Fruit fly (Drosophila melanogaster): Measurements from ENCODE around the gene Ptpmeg.
A peak's percentile ranks its signal among the peaks of the same experiment; 100 is the strongest.

Gene Ptpmeg

dm6 chr3L:297240-297639 lies 30.7 kb upstream of the Ptpmeg start:
- TF ChIP-seq CG12605 (GFP tag; IDR thresholded peaks at IDR 0.05) (no peak), CG32121 (GFP tag; IDR thresholded peaks at IDR 0.05) (no peak), Pif1B (GFP tag; optimal IDR thresholded peaks at IDR 0.05) (no peak), Ets98B (GFP tag; IDR thresholded peaks at IDR 0.05) (no peak), CG9948 (tag; optimal IDR thresholded peaks at IDR 0.05) (no peak), Pif1A (GFP tag; optimal IDR thresholded peaks at IDR 0.05) (no peak), EcR (GFP tag; optimal IDR thresholded peaks at IDR 0.05) (no peak), CG13204 (GFP tag; optimal IDR thresholded peaks at IDR 0.05) (no peak), CG15710 (tag; optimal IDR thresholded peaks at IDR 0.05) (no peak), fd96Ca (GFP tag; IDR thresholded peaks at IDR 0.05) (no peak), CG4496 (GFP tag; IDR thresholded peaks at IDR 0.05) (no peak), CG14655 (GFP tag; optimal IDR thresholded peaks at IDR 0.05) (no peak), Snoo (tag; optimal IDR thresholded peaks at IDR 0.05) (no peak), CG10348 (GFP tag; IDR thresholded peaks at IDR 0.05) (no peak), CG34367 (tag; optimal IDR thresholded peaks at IDR 0.05) (no peak)

DNA sequence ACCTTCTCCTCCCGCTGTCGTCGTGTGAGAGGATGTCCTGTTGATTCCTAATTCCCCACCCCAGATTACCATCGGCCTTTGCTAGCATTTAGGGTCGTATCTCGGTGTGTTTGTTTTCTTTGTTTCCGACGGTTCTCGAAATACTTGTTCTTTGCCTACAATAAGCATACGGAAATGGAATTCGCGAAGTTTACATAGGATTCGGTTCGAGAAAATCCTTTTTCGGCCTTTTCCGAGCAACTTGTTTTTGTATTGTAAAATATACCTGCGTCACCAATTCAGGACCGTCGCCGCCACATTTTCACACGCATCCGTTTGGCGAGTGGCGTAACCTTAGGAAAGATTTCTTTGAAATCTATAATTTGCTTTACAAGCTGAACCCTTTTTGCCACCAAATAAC lies 29.4 kb upstream of the Ptpmeg start:
- no peak for TF ChIP-seq CG17806 (tag; optimal IDR thresholded peaks at IDR 0.05)
- TF ChIP-seq CG15710 (tag; optimal IDR thresholded peaks at IDR 0.05) = no peak
- TF ChIP-seq Ets98B (GFP tag; IDR thresholded peaks at IDR 0.05) = no peak
- TF ChIP-seq D1 (tag; optimal IDR thresholded peaks at IDR 0.05) = no peak
- no peak for TF ChIP-seq EcR (GFP tag; optimal IDR thresholded peaks at IDR 0.05)

dm6 chr3L:299952-300605 lies 27.8 kb upstream of the Ptpmeg start:
- TF ChIP-seq CG32121 (GFP tag; IDR thresholded peaks at IDR 0.05) (no peak), CG10348 (GFP tag; IDR thresholded peaks at IDR 0.05) (no peak), D1 (tag; optimal IDR thresholded peaks at IDR 0.05) (no peak), Pif1A (GFP tag; optimal IDR thresholded peaks at IDR 0.05) (no peak)

- TF ChIP-seq CG14655 (GFP tag; optimal IDR thresholded peaks at IDR 0.05) = no peak
- TF ChIP-seq Snoo (tag; optimal IDR thresholded peaks at IDR 0.05) = no peak
- TF ChIP-seq CG4496 (GFP tag; IDR thresholded peaks at IDR 0.05) = no peak
- TF ChIP-seq Ets98B (GFP tag; IDR thresholded peaks at IDR 0.05) = no peak
- no peak for TF ChIP-seq gl (tag; optimal IDR thresholded peaks at IDR 0.05)
- peak; percentile 36 for TF ChIP-seq EcR (GFP tag; optimal IDR thresholded peaks at IDR 0.05)
Observed at dm6 chr3L:311607-312006, 16.3 kb upstream of the Ptpmeg start.

DNA sequence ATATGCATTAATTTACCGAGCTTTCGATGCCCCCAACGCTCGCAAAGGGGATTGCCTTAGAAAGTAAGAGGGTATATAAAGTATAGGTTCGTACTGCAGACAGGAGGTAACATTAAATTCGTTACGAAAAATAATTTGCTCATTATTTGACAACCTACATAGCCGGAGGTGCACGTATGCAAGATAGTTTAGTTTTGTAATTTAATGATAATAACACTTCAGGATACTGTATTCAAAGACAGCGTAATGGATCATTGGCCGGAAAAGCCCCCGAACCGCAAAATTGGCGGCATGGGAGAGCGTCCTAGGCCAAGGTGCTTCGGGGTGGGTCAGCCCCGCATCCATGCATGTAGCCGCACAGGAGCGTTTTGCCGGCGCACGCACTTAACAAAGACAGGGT lies 15.6 kb upstream of the Ptpmeg start:
- TF ChIP-seq Pif1A (GFP tag; optimal IDR thresholded peaks at IDR 0.05) (no peak), Pif1B (GFP tag; optimal IDR thresholded peaks at IDR 0.05) (no peak), CG9948 (tag; optimal IDR thresholded peaks at IDR 0.05) (no peak), CG12605 (GFP tag; IDR thresholded peaks at IDR 0.05) (no peak), CG8301 (tag; optimal IDR thresholded peaks at IDR 0.05) (no peak), CG10348 (GFP tag; IDR thresholded peaks at IDR 0.05) (no peak), Snoo (tag; optimal IDR thresholded peaks at IDR 0.05) (no peak), EcR (GFP tag; optimal IDR thresholded peaks at IDR 0.05) (no peak), CG17806 (tag; optimal IDR thresholded peaks at IDR 0.05) (no peak), CG15710 (tag; optimal IDR thresholded peaks at IDR 0.05) (no peak), CG4496 (GFP tag; IDR thresholded peaks at IDR 0.05) (no peak), fd96Ca (GFP tag; IDR thresholded peaks at IDR 0.05) (no peak), gl (tag; optimal IDR thresholded peaks at IDR 0.05) (no peak), CG8159 (tag; optimal IDR thresholded peaks at IDR 0.05) (no peak), CG14655 (GFP tag; optimal IDR thresholded peaks at IDR 0.05) (no peak), D1 (tag; optimal IDR thresholded peaks at IDR 0.05) (no peak)

- TF ChIP-seq EcR (GFP tag; optimal IDR thresholded peaks at IDR 0.05) = peak; percentile 85
- no peak for TF ChIP-seq CG9948 (tag; optimal IDR thresholded peaks at IDR 0.05)
- no peak for TF ChIP-seq CG14655 (GFP tag; optimal IDR thresholded peaks at IDR 0.05)
Observed at dm6 chr3L:315140-315539, 12.8 kb upstream of the Ptpmeg start.

- TF ChIP-seq CG8301 (tag; optimal IDR thresholded peaks at IDR 0.05) = no peak
- TF ChIP-seq CG34367 (tag; optimal IDR thresholded peaks at IDR 0.05) = no peak
- no peak for TF ChIP-seq CG8159 (tag; optimal IDR thresholded peaks at IDR 0.05)
- TF ChIP-seq Ets98B (GFP tag; IDR thresholded peaks at IDR 0.05) = no peak
- no peak for TF ChIP-seq CG12605 (GFP tag; IDR thresholded peaks at IDR 0.05)
- no peak for TF ChIP-seq D1 (tag; optimal IDR thresholded peaks at IDR 0.05)
Observed at dm6 chr3L:316784-317183, 11.1 kb upstream of the Ptpmeg start, which contains the start of gene ddbt. ddbt (plus strand) TSS chr3L:317084.

Data from whole organism, pupa.